Worm (Caenorhabditis elegans) whole organism, mixed stage, embryonic: ENCODE data around the gene R03G5.6.

Source experiments
- bed-3 ChIP-seq: fragments of 200-800 bp; sonication (Bioruptor generic); optimal IDR thresholded peaks from 3 replicates; lab custom pipeline; 2018; ENCODE audit warnings: mild to moderate bottlenecking, missing genetic modification characterization, moderate library complexity, missing compliant biosample characterization
- elt-1 ChIP-seq: sonication (generic microtip); optimal IDR thresholded peaks from 2 replicates; lab custom pipeline; 2017; ENCODE audit warnings: missing genetic modification characterization, mild to moderate bottlenecking, missing compliant biosample characterization, antibody characterized with exemption, moderate library complexity, borderline replicate concordance; ENCODE audit not compliant: insufficient read depth
- elt-3 ChIP-seq: fragments of 150-350 bp; optimal IDR thresholded peaks from 2 replicates; lab custom pipeline; 2014; ENCODE audit warnings: missing biosample characterization, missing genetic modification characterization
- hlh-1 ChIP-seq: fragments of 150-350 bp; optimal IDR thresholded peaks from 2 replicates; lab custom pipeline; 2014; ENCODE audit warnings: missing biosample characterization, missing genetic modification reagents, missing genetic modification characterization
- lin-13 ChIP-seq: fragments of 150-350 bp; optimal IDR thresholded peaks from 2 replicates; lab custom pipeline; 2014; ENCODE audit warnings: missing biosample characterization, missing genetic modification characterization
- mep-1 ChIP-seq: fragments of 150-350 bp; optimal IDR thresholded peaks from 2 replicates; lab custom pipeline; 2017; ENCODE audit warnings: missing biosample characterization, missing genetic modification reagents, missing genetic modification characterization, inconsistent platforms
- nhr-237 ChIP-seq: fragments of 150-350 bp; optimal IDR thresholded peaks from 2 replicates; lab custom pipeline; 2014; ENCODE audit warnings: missing biosample characterization, missing genetic modification characterization
- nhr-28 ChIP-seq: fragments of 150-350 bp; optimal IDR thresholded peaks from 2 replicates; lab custom pipeline; 2014; ENCODE audit warnings: missing biosample characterization, missing genetic modification characterization
- tbx-8 ChIP-seq: fragments of 200-800 bp; sonication (Bioruptor generic); optimal IDR thresholded peaks from 2 replicates; lab custom pipeline; 2018; ENCODE audit warnings: mild to moderate bottlenecking, missing genetic modification characterization, moderate library complexity, missing compliant biosample characterization
- unc-39 ChIP-seq: fragments of 150-350 bp; optimal IDR thresholded peaks from 2 replicates; lab custom pipeline; 2014; ENCODE audit warnings: missing biosample characterization, missing genetic modification characterization
- unc-62 ChIP-seq: fragments of 150-350 bp; optimal IDR thresholded peaks from 2 replicates; lab custom pipeline; 2014; ENCODE audit warnings: missing biosample characterization, missing genetic modification reagents, missing genetic modification characterization
- ztf-11 ChIP-seq: fragments of 150-350 bp; optimal IDR thresholded peaks from 2 replicates; lab custom pipeline; 2014; ENCODE audit warnings: missing biosample characterization, missing genetic modification characterization

DNA sequence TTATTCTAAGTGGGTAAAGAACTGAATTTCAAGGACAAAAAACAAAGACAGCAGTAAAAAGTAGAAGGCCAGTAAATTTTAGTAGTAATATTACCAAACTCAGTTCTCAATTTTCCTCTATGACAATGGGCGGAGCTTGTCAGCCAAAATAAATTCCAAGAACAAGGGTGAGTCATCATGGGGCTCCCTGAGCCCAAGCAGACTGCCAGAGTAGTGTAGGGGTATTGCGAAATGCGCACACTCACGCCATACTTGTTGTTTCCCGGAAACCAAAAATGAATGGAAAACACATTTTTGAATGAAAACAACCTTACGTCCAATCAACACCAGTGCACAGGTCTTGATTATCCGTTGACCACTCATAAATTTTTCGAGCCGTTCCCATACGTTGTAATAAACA lies 24.9 kb downstream of the R03G5.6 start:
- no peak for TF ChIP-seq hlh-1 (tag; lab: Kevin White, UChicago)
- TF ChIP-seq nhr-237 (tag; lab: Kevin White, UChicago) = no peak
- TF ChIP-seq tbx-8 (GFP tag; lab: Kevin White, UChicago) = no peak
- TF ChIP-seq lin-13 = no peak
- no peak for TF ChIP-seq ztf-11 (tag; lab: Kevin White, UChicago)
- no peak for TF ChIP-seq unc-39 (tag; lab: Kevin White, UChicago)
- no peak for TF ChIP-seq nhr-28 (tag; lab: Kevin White, UChicago)
- TF ChIP-seq elt-3 (tag; lab: Kevin White, UChicago) = no peak
- TF ChIP-seq elt-1 (tag; lab: Kevin White, UChicago) = no peak
- no peak for TF ChIP-seq unc-62 (GFP tag; lab: Kevin White, UChicago)
- no peak for TF ChIP-seq bed-3 (GFP tag; lab: Kevin White, UChicago)
- TF ChIP-seq mep-1 = no peak
